Fruit fly (Drosophila melanogaster): ENCODE results near the gene CG10958.

Gene CG10958

DNA sequence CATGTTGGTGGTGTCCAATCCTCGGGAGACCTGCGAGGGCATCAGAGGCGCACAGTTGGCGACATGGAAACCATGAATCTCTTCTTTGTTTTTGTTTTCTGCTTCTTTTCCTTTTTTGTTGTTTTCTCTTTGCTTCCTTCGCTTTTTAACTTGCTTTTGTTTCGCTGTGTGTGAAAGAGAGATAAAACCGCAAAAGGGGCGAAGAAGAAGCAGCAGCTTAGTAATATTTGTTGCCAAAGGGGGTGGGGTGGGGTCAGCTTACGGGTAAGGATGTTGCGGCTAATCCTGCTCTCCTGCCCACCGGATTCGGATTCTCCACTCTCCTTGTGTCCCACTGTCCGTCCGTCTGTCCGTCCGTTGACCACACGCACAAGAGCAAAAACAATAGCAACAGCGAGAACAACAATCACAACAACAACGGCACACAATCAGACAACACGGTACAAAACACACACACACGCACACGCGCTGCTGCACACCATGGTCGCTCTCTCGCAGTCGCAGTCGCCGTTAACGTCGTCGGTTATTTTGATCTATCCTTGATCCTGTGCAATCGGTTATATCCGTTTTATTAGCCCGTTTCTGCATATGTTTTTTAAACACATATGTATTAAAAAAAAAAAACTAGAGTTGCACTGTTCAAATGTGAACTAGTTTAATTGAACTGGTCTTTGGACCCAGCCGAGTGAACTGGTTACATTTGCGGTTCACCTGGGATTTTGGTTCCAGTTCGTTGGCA, 44.4 kb downstream of the CG10958 start (continued):
- TF ChIP-seq Mrtf (GFP tag; IDR thresholded peaks at IDR 0.05) (no peak), MESR4 (GFP tag; optimal IDR thresholded peaks at IDR 0.05) (peak; percentile 79), Hr3 (GFP tag; optimal IDR thresholded peaks at IDR 0.05) (no peak), Meics (GFP tag; optimal IDR thresholded peaks at IDR 0.05) (no peak), CG4360 (GFP tag; IDR thresholded peaks at IDR 0.05) (peak; percentile 86), CG5953 (GFP tag; IDR thresholded peaks at IDR 0.05) (no peak), CG4617 (GFP tag; optimal IDR thresholded peaks at IDR 0.05; ENCODE audit: borderline replicate concordance) (peak; percentile 24), zen (tag; optimal IDR thresholded peaks at IDR 0.05) (no peak), CG9609 (GFP tag; optimal IDR thresholded peaks at IDR 0.05) (no peak), Opbp (GFP tag; IDR thresholded peaks at IDR 0.05; ENCODE audit: partially characterized antibody) (no peak), Elba2 (GFP tag; optimal IDR thresholded peaks at IDR 0.05) (peak; percentile 16), Doc2 (GFP tag; IDR thresholded peaks at IDR 0.05) (no peak), cg (GFP tag; optimal IDR thresholded peaks at IDR 0.05) (peak; percentile 74), Myb (GFP tag; optimal IDR thresholded peaks at IDR 0.05) (no peak), CG14050 (GFP tag; IDR thresholded peaks at IDR 0.05) (no peak), CG6175 (GFP tag; IDR thresholded peaks at IDR 0.05) (no peak), crol (GFP tag; IDR thresholded peaks at IDR 0.05) (peak; percentile 29; the same call in 1 of the 2 replicates), CG8924 (tag; optimal IDR thresholded peaks at IDR 0.05) (peak; percentile 5), unc-4 (GFP tag; IDR thresholded peaks at IDR 0.05; ENCODE audit: partially characterized antibody) (no peak), dm (GFP tag; optimal IDR thresholded peaks at IDR 0.05) (peak; percentile 11), CG2116 (GFP tag; optimal IDR thresholded peaks at IDR 0.05) (peak; percentile 77), NC2β (GFP tag; optimal IDR thresholded peaks at IDR 0.05) (no peak), CG3838 (GFP tag; optimal IDR thresholded peaks at IDR 0.05) (no peak), CG13287 (GFP tag; IDR thresholded peaks at IDR 0.05; ENCODE audit: partially characterized antibody) (0 out of 2 replicates have a peak, but pooled peaks have one; percentile 20), CG13296 (GFP tag; optimal IDR thresholded peaks at IDR 0.05) (no peak), pfk (GFP tag; optimal IDR thresholded peaks at IDR 0.05) (no peak), CG11085 (GFP tag; IDR thresholded peaks at IDR 0.05) (no peak), CG2202 (tag; optimal IDR thresholded peaks at IDR 0.05) (no peak), CG4854 (GFP tag; optimal IDR thresholded peaks at IDR 0.05) (no peak), knrl (GFP tag; IDR thresholded peaks at IDR 0.05; ENCODE audit: partially characterized antibody) (peak; percentile 55; the same call in 2 of the 3 replicates), Scr (GFP tag; IDR thresholded peaks at IDR 0.05; ENCODE audit: partially characterized antibody) (peak; percentile 43; the same call in 1 of the 2 replicates), C15 (GFP tag; IDR thresholded peaks at IDR 0.05) (no peak), Nf-YB (GFP tag; optimal IDR thresholded peaks at IDR 0.05) (no peak), gfzf (GFP tag; optimal IDR thresholded peaks at IDR 0.05) (no peak), CG31365 (tag; optimal IDR thresholded peaks at IDR 0.05) (no peak), tup (GFP tag; optimal IDR thresholded peaks at IDR 0.05) (no peak)

DNA sequence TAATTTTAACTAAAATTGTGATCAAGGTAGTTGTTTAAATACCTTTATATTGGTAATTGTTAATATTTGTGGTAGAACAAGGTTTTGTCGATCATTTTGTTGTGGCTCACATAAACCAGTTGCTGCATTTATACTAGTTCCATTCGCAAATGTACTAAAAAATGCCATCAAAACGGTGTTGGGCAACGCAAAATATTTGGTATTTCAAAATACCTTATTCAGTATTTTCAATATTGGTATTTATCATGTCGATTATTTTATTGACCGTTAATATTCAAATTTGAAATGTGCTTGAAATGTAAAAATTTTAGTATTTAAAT, 44.9 kb downstream of the CG10958 start, which contains the start of gene slpr:
Gene slpr, minus strand, starts transcription at position 156 of the 320 bp plus-strand sequence.
- TF ChIP-seq Sin3A (optimal IDR thresholded peaks at IDR 0.05), result peak; percentile 22
- no peak for TF ChIP-seq CG1024 (GFP tag; IDR thresholded peaks at IDR 0.05)
- TF ChIP-seq Myb (GFP tag; optimal IDR thresholded peaks at IDR 0.05), result peak; percentile 91
- TF ChIP-seq sob (GFP tag; IDR thresholded peaks at IDR 0.05), result no peak
- TF ChIP-seq Sry-δ (GFP tag; optimal IDR thresholded peaks at IDR 0.05), result peak; percentile 11
- TF ChIP-seq BEAF-32 (GFP tag; optimal IDR thresholded peaks at IDR 0.05), result peak; percentile 35
- peak; percentile 44 for TF ChIP-seq CG14710 (tag; optimal IDR thresholded peaks at IDR 0.05)
- TF ChIP-seq Dref (GFP tag; IDR thresholded peaks at IDR 0.05), result peak; percentile 53
- TF ChIP-seq NC2α (GFP tag; optimal IDR thresholded peaks at IDR 0.05), result no peak
- peak; percentile 99 for TF ChIP-seq CG15514 (GFP tag; optimal IDR thresholded peaks at IDR 0.05)
- 0 out of 4 replicates have a peak, but pooled peaks have one; percentile 8 for TF ChIP-seq chinmo (GFP tag; IDR thresholded peaks at IDR 0.05; ENCODE audit: partially characterized antibody)
- peak; percentile 48 for TF ChIP-seq stwl (tag; optimal IDR thresholded peaks at IDR 0.05)
- TF ChIP-seq pzg (GFP tag; optimal IDR thresholded peaks at IDR 0.05), result peak; percentile 69
- peak; percentile 20 for TF ChIP-seq phol (tag; optimal IDR thresholded peaks at IDR 0.05)
- TF ChIP-seq trem (tag; optimal IDR thresholded peaks at IDR 0.05), result peak; percentile 27
- peak; percentile 57 for TF ChIP-seq CG2116 (GFP tag; optimal IDR thresholded peaks at IDR 0.05)
- TF ChIP-seq CG10267 (tag; optimal IDR thresholded peaks at IDR 0.05), result peak; percentile 92

Measured in whole organism, embryonic.